Fruit fly (Drosophila melanogaster) whole organism, embryonic: ENCODE data around the gene PpV.
A peak's percentile ranks its signal among the peaks of the same experiment; 100 is the strongest.

ENCODE experiments used
- Atf-2 ChIP-seq: fragments of 200-800 bp; sonication (Bioruptor generic); optimal IDR thresholded peaks from 2 replicates; lab custom pipeline; 2016; ENCODE audit warnings: missing biosample characterization, missing genetic modification characterization
- Bdp1 ChIP-seq: fragments of 200-800 bp; sonication (Bioruptor generic); optimal IDR thresholded peaks from 3 replicates; lab custom pipeline; 2016; ENCODE audit warnings: missing biosample characterization, missing genetic modification characterization
- CG10431 ChIP-seq: fragments of 200-800 bp; sonication (Bioruptor generic); optimal IDR thresholded peaks from 3 replicates; lab custom pipeline; 2018; ENCODE audit warnings: missing biosample characterization, mild to moderate bottlenecking, missing genetic modification characterization
- CG12071 ChIP-seq: fragments of 200-800 bp; sonication (Bioruptor generic); optimal IDR thresholded peaks from 3 replicates; lab custom pipeline; 2018; ENCODE audit warnings: missing biosample characterization, mild to moderate bottlenecking, missing genetic modification characterization
- CG12104 ChIP-seq: fragments of 200-800 bp; sonication (Bioruptor generic); optimal IDR thresholded peaks from 3 replicates; lab custom pipeline; 2016; ENCODE audit warnings: missing biosample characterization, missing genetic modification characterization
- CG12299 ChIP-seq: fragments of 200-800 bp; sonication (Bioruptor generic); optimal IDR thresholded peaks from 2 replicates; lab custom pipeline; 2018; ENCODE audit warnings: missing biosample characterization, mild to moderate bottlenecking, missing genetic modification characterization
- CG12744 ChIP-seq: fragments of 200-800 bp; sonication (Bioruptor generic); optimal IDR thresholded peaks from 2 replicates; lab custom pipeline; 2016; ENCODE audit warnings: missing biosample characterization, missing genetic modification characterization
- CG12769 ChIP-seq: fragments of 200-800 bp; sonication (Bioruptor generic); optimal IDR thresholded peaks from 2 replicates; lab custom pipeline; 2019; ENCODE audit warnings: missing biosample characterization, mild to moderate bottlenecking, missing genetic modification characterization, moderate library complexity
- CG14710 ChIP-seq: fragments of 200-800 bp; sonication (Bioruptor generic); optimal IDR thresholded peaks from 3 replicates; lab custom pipeline; 2019; ENCODE audit warnings: missing biosample characterization, mild to moderate bottlenecking, missing genetic modification characterization, moderate library complexity
- CG15696 ChIP-seq: fragments of 200-800 bp; sonication (Bioruptor generic); optimal IDR thresholded peaks from 2 replicates; lab custom pipeline; 2019; ENCODE audit warnings: missing biosample characterization, mild to moderate bottlenecking, missing genetic modification characterization, moderate library complexity
- CG16815 ChIP-seq: fragments of 200-800 bp; sonication (Bioruptor generic); optimal IDR thresholded peaks from 3 replicates; lab custom pipeline; 2017; ENCODE audit warnings: missing biosample characterization, mild to moderate bottlenecking, missing genetic modification characterization
- CG2116 ChIP-seq: fragments of 200-800 bp; sonication (Bioruptor generic); optimal IDR thresholded peaks from 3 replicates; lab custom pipeline; 2018; ENCODE audit warnings: missing biosample characterization, mild to moderate bottlenecking, missing genetic modification characterization
- CG2120 ChIP-seq: fragments of 200-800 bp; sonication (Bioruptor generic); optimal IDR thresholded peaks from 3 replicates; lab custom pipeline; 2016; ENCODE audit warnings: missing biosample characterization, missing genetic modification characterization
- CG2129 ChIP-seq: fragments of 200-800 bp; sonication (Bioruptor generic); IDR thresholded peaks from 2 replicates; pipeline ENCODE4 v1.3.6; 2022; ENCODE audit warnings: missing biosample characterization, missing genetic modification characterization; ENCODE audit not compliant: partially characterized antibody
- CG30431 ChIP-seq: fragments of 200-800 bp; sonication (Bioruptor generic); optimal IDR thresholded peaks from 2 replicates; lab custom pipeline; 2017; ENCODE audit warnings: missing biosample characterization, missing genetic modification characterization
- CG5245 ChIP-seq: fragments of 200-800 bp; sonication (Bioruptor generic); optimal IDR thresholded peaks from 3 replicates; lab custom pipeline; 2016; ENCODE audit warnings: missing biosample characterization, missing genetic modification characterization
- CG7928 ChIP-seq: fragments of 200-800 bp; sonication (Bioruptor generic); optimal IDR thresholded peaks from 2 replicates; lab custom pipeline; 2017; ENCODE audit warnings: missing biosample characterization, mild to moderate bottlenecking, missing genetic modification characterization
- CG8089 ChIP-seq: fragments of 200-800 bp; sonication (Bioruptor generic); optimal IDR thresholded peaks from 3 replicates; lab custom pipeline; 2016; ENCODE audit warnings: missing biosample characterization, missing genetic modification characterization
- CG8290 ChIP-seq, 3 experiments: fragments of 200-800 bp; sonication (Bioruptor generic); optimal IDR thresholded peaks; 2 replicates each; lab custom pipeline; 2016 to 2019; ENCODE audit warnings: missing biosample characterization in 3 of 3, missing genetic modification characterization in 3 of 3, mild to moderate bottlenecking in 2 of 3, moderate library complexity in 1 of 3
- CkIIα-i1 ChIP-seq: fragments of 200-800 bp; sonication (Bioruptor generic); IDR thresholded peaks from 2 replicates; pipeline ENCODE4 v1.3.6; 2022; ENCODE audit warnings: missing biosample characterization, missing genetic modification characterization
- Deaf1 ChIP-seq: fragments of 200-800 bp; optimal IDR thresholded peaks from 3 replicates; lab custom pipeline; 2019; ENCODE audit warnings: missing biosample characterization, mild to moderate bottlenecking, missing genetic modification characterization, moderate library complexity
- Dip2 ChIP-seq: fragments of 200-800 bp; sonication (Bioruptor generic); IDR thresholded peaks from 2 replicates; pipeline ENCODE4 v1.3.6; 2022; ENCODE audit warnings: missing biosample characterization, missing genetic modification characterization
- Fer1 ChIP-seq: fragments of 200-800 bp; sonication (Bioruptor generic); optimal IDR thresholded peaks from 2 replicates; lab custom pipeline; 2017; ENCODE audit warnings: missing biosample characterization, mild to moderate bottlenecking, missing genetic modification characterization
- H15 ChIP-seq: fragments of 200-800 bp; sonication (Bioruptor generic); IDR thresholded peaks from 3 replicates; pipeline ENCODE4 v1.3.6; 2022; ENCODE audit warnings: missing biosample characterization, missing genetic modification characterization
- H2.0 ChIP-seq: fragments of 200-800 bp; sonication (Bioruptor generic); IDR thresholded peaks from 2 replicates; pipeline ENCODE4 v1.3.6; 2022; ENCODE audit warnings: missing biosample characterization, missing genetic modification characterization
- HLHmδ ChIP-seq: fragments of 200-800 bp; sonication (Bioruptor generic); optimal IDR thresholded peaks from 2 replicates; lab custom pipeline; 2018; ENCODE audit warnings: missing biosample characterization, mild to moderate bottlenecking, missing genetic modification characterization, moderate library complexity
- HmgZ ChIP-seq: fragments of 200-800 bp; sonication (Bioruptor generic); optimal IDR thresholded peaks from 2 replicates; lab custom pipeline; 2018; ENCODE audit warnings: missing biosample characterization, mild to moderate bottlenecking, missing genetic modification characterization
- Hmr ChIP-seq: fragments of 200-800 bp; sonication (Bioruptor generic); optimal IDR thresholded peaks from 3 replicates; lab custom pipeline; 2017; ENCODE audit warnings: mild to moderate bottlenecking, missing biosample characterization, missing genetic modification reagents, missing genetic modification characterization
- Hsf ChIP-seq: fragments of 200-800 bp; sonication (Bioruptor generic); optimal IDR thresholded peaks from 3 replicates; lab custom pipeline; 2016; ENCODE audit warnings: missing biosample characterization, missing genetic modification characterization
- Kr ChIP-seq: fragments of 200-800 bp; sonication (Bioruptor generic); optimal IDR thresholded peaks from 2 replicates; lab custom pipeline; 2017; ENCODE audit warnings: missing biosample characterization, mild to moderate bottlenecking, missing genetic modification characterization
- Mrtf ChIP-seq: fragments of 200-800 bp; sonication (Bioruptor generic); IDR thresholded peaks from 3 replicates; pipeline ENCODE4 v1.3.6; 2022; ENCODE audit warnings: missing biosample characterization, missing genetic modification characterization
- NC2α ChIP-seq: fragments of 200-800 bp; sonication (Bioruptor generic); optimal IDR thresholded peaks from 2 replicates; lab custom pipeline; 2016; ENCODE audit warnings: missing biosample characterization, missing genetic modification characterization
- Poxn ChIP-seq: fragments of 200-800 bp; sonication (Bioruptor generic); IDR thresholded peaks from 2 replicates; pipeline ENCODE4 v1.3.6; 2022; ENCODE audit warnings: missing biosample characterization, missing genetic modification characterization
- Side ChIP-seq: fragments of 200-800 bp; sonication (Bioruptor generic); optimal IDR thresholded peaks from 2 replicates; lab custom pipeline; 2016; ENCODE audit warnings: missing biosample characterization, missing genetic modification characterization
- Ssrp ChIP-seq: fragments of 200-800 bp; sonication (Bioruptor generic); optimal IDR thresholded peaks from 2 replicates; lab custom pipeline; 2018; ENCODE audit warnings: missing biosample characterization, mild to moderate bottlenecking, missing genetic modification characterization, moderate library complexity
- bcd ChIP-seq: fragments of 200-800 bp; sonication (Bioruptor generic); optimal IDR thresholded peaks from 2 replicates; lab custom pipeline; 2017; ENCODE audit warnings: missing biosample characterization, mild to moderate bottlenecking, missing genetic modification characterization
- chif ChIP-seq, 2 experiments: fragments of 200-800 bp; sonication (Bioruptor generic); optimal IDR thresholded peaks; 3 replicates each; lab custom pipeline; 2016; ENCODE audit warnings: missing biosample characterization in 2 of 2, missing genetic modification characterization in 2 of 2
- crc ChIP-seq: fragments of 200-800 bp; sonication (Bioruptor generic); optimal IDR thresholded peaks from 2 replicates; lab custom pipeline; 2016; ENCODE audit warnings: missing biosample characterization, missing genetic modification characterization
- fd3F ChIP-seq: fragments of 200-800 bp; sonication (Bioruptor generic); optimal IDR thresholded peaks from 2 replicates; lab custom pipeline; 2018; ENCODE audit warnings: missing biosample characterization, mild to moderate bottlenecking, missing genetic modification characterization, moderate library complexity
- gsb-n ChIP-seq: fragments of 200-800 bp; sonication (Bioruptor generic); optimal IDR thresholded peaks from 3 replicates; lab custom pipeline; 2018; ENCODE audit warnings: missing biosample characterization, mild to moderate bottlenecking, missing genetic modification characterization
- hkb ChIP-seq, 2 experiments: fragments of 200-800 bp in 1 of 2; fragments of >200 bp in 1 of 2; sonication (Bioruptor generic) in 1 of 2; IDR thresholded peaks in 1 of 2; optimal IDR thresholded peaks in 1 of 2; 2 replicates each; pipeline versions ENCODE4 v1.3.6 to Lab custom; 2017 to 2022; ENCODE audit warnings: missing biosample characterization in 1 of 2, missing genetic modification characterization in 1 of 2
- jigr1 ChIP-seq: fragments of 200-800 bp; sonication (Bioruptor generic); IDR thresholded peaks from 3 replicates; pipeline ENCODE4 v1.3.6; 2022; ENCODE audit warnings: missing biosample characterization, missing genetic modification characterization
- jumu ChIP-seq: fragments of 200-800 bp; sonication (Bioruptor generic); optimal IDR thresholded peaks from 3 replicates; lab custom pipeline; 2016; ENCODE audit warnings: missing biosample characterization, missing genetic modification characterization
- pros ChIP-seq: fragments of 200-800 bp; sonication (Bioruptor generic); optimal IDR thresholded peaks from 3 replicates; lab custom pipeline; 2019; ENCODE audit warnings: missing biosample characterization, mild to moderate bottlenecking, missing genetic modification characterization, moderate library complexity
- rib ChIP-seq: fragments of 200-800 bp; sonication (Bioruptor generic); IDR thresholded peaks from 2 replicates; pipeline ENCODE4 v1.3.6; 2022; ENCODE audit warnings: missing biosample characterization, missing genetic modification characterization
- ro ChIP-seq: fragments of 200-800 bp; sonication (Bioruptor generic); IDR thresholded peaks from 2 replicates; pipeline ENCODE4 v1.3.6; 2022; ENCODE audit warnings: missing biosample characterization, missing genetic modification characterization
- sim ChIP-seq: fragments of 200-800 bp; sonication (Bioruptor generic); IDR thresholded peaks from 2 replicates; pipeline ENCODE4 v1.3.6; 2022; ENCODE audit warnings: missing biosample characterization, missing genetic modification characterization
- ssp ChIP-seq: fragments of 200-800 bp; sonication (Bioruptor generic); IDR thresholded peaks from 2 replicates; pipeline ENCODE4 v1.3.6; 2022; ENCODE audit warnings: missing biosample characterization, missing genetic modification characterization
- tin ChIP-seq: fragments of 200-800 bp; sonication (Bioruptor generic); optimal IDR thresholded peaks from 3 replicates; lab custom pipeline; 2016; ENCODE audit warnings: missing biosample characterization, missing genetic modification characterization
- wor ChIP-seq: fragments of 200-800 bp; sonication (Bioruptor generic); IDR thresholded peaks from 2 replicates; pipeline ENCODE4 v1.3.6; 2022; ENCODE audit warnings: missing biosample characterization, missing genetic modification characterization

PpV gene

DNA sequence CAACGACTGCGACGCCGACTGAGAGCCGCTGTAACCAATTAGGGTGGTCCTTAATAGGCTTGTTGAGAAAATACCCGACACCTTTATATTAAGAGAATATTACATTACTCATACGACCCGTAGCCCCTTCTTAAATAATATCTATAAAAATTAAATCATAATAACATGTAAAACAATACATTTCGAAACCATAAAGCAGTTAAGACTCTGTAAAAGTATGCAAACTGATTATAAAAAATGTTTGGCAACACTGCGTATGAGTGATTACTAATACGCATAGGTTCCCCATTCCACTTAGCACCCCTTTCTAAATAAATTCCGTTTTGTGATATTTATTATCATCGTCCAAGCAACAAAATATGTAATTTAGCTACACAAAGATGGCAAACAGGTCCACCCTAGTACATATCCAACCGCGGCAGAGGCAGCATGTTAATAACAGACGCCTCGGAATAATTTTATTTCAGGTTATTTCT is 32.1 kb downstream of the PpV start (continued):
- TF ChIP-seq Poxn (0 out of 2 replicates have a peak, but pooled peaks have one; percentile 22), Deaf1 (tag; lab: Kevin White, UChicago) (peak; percentile 56), HLHmδ (GFP tag; lab: Kevin White, UChicago) (no peak), ssp (GFP tag; lab: Robert Waterston, UW) (peak; percentile 28; the same call in 1 of the 2 replicates), Mrtf (GFP tag; lab: Robert Waterston, UW) (peak; percentile 46; the same call in 1 of the 3 replicates), Kr (GFP tag; lab: Kevin White, UChicago) (no peak), Hsf (GFP tag; lab: Kevin White, UChicago) (peak; percentile 49), CG14710 (tag; lab: Kevin White, UChicago) (peak; percentile 66), wor (GFP tag; lab: Robert Waterston, UW) (0 out of 2 replicates have a peak, but pooled peaks have one; percentile 30), CG2120 (peak; percentile 66), CG5245 (peak; percentile 61), Fer1 (peak; percentile 86), CG12071 (peak; percentile 42), bcd (GFP tag; lab: Kevin White, UChicago) (peak; percentile 73), fd3F (GFP tag; lab: Kevin White, UChicago) (peak; percentile 66), CG12104 (peak; percentile 70), CG12769 (tag; lab: Kevin White, UChicago) (peak; percentile 39), ro (GFP tag; lab: Robert Waterston, UW) (no peak), Hmr (GFP tag; lab: Kevin White, UChicago) (peak; percentile 87), crc (peak; percentile 13), CG12299 (peak; percentile 30), CG15696 (tag; lab: Kevin White, UChicago) (no peak), NC2α (no peak), H15 (GFP tag; lab: Robert Waterston, UW) (peak; percentile 55; the same call in 1 of the 3 replicates), Side (no peak), Ssrp (tag; lab: Kevin White, UChicago) (peak; percentile 71), pros (GFP tag; lab: Kevin White, UChicago) (no peak), rib (peak; percentile 45; the same call in 1 of the 2 replicates), Dip2 (no peak), CG12744 (GFP tag; lab: Kevin White, UChicago) (no peak), CG7928 (GFP tag; lab: Kevin White, UChicago) (peak; percentile 53), Bdp1 (GFP tag; lab: Kevin White, UChicago) (peak; percentile 8), H2.0 (GFP tag; lab: Robert Waterston, UW) (0 out of 2 replicates have a peak, but pooled peaks have one; percentile 23), gsb-n (tag; lab: Kevin White, UChicago) (peak; percentile 51), CG2129 (GFP tag; lab: Robert Waterston, UW) (no peak), CG10431 (GFP tag; lab: Kevin White, UChicago) (peak; percentile 61), chif (GFP tag; optimal IDR thresholded peaks at IDR 0.05; lab: Kevin White, UChicago) (peak in 1 of 2 experiments; percentile 3), CG16815 (GFP tag; lab: Kevin White, UChicago) (peak; percentile 43), CG8290 (GFP tag; optimal IDR thresholded peaks at IDR 0.05; lab: Kevin White, UChicago) (peak; percentile 30), CG8290 (tag; optimal IDR thresholded peaks at IDR 0.05; lab: Kevin White, UChicago) (peak; percentile 6 to 64), CG8089 (GFP tag; lab: Kevin White, UChicago) (no peak), tin (peak; percentile 44), jigr1 (GFP tag; lab: Robert Waterston, UW) (no peak), jumu (GFP tag; lab: Kevin White, UChicago) (peak; percentile 14), sim (no peak), CG30431 (GFP tag; lab: Kevin White, UChicago) (peak; percentile 33), hkb (optimal IDR thresholded peaks at IDR 0.05; lab: Kevin White, UChicago) (no peak), hkb (GFP tag; IDR thresholded peaks at IDR 0.05; lab: Robert Waterston, UW) (peak; percentile 64; the same call in 1 of the 2 replicates), CkIIα-i1 (GFP tag; lab: Robert Waterston, UW) (no peak), Atf-2 (GFP tag; lab: Kevin White, UChicago) (no peak), HmgZ (tag; lab: Kevin White, UChicago) (peak; percentile 73), CG2116 (GFP tag; lab: Kevin White, UChicago) (peak; percentile 33)
